Worm (Caenorhabditis elegans) whole organism, young adult: ENCODE data around the gene oac-10.

Experiments
- B0019.2 ChIP-seq: fragments of 200-800 bp; sonication (Bioruptor generic); conservative IDR thresholded peaks from 2 replicates; pipeline ENCODE4 v1.3.6; 2022; ENCODE audit warnings: missing genetic modification reagents, missing genetic modification characterization, missing compliant biosample characterization
- B0035.1 ChIP-seq: sonication (generic microtip); optimal IDR thresholded peaks from 2 replicates; lab custom pipeline; 2016; ENCODE audit warnings: missing genetic modification characterization, mild to moderate bottlenecking, missing compliant biosample characterization, missing genotype, missing genetic modification reagents
- B0336.3 ChIP-seq: fragments of 200-800 bp; sonication (Bioruptor generic); IDR thresholded peaks from 2 replicates; pipeline ENCODE4 v1.3.6; 2022; ENCODE audit warnings: missing genetic modification characterization, missing compliant biosample characterization
- D2030.7 ChIP-seq: fragments of 200-800 bp; sonication (Bioruptor generic); IDR thresholded peaks from 2 replicates; pipeline ENCODE4 v1.3.6; 2022; ENCODE audit warnings: missing genetic modification reagents, missing genetic modification characterization, missing compliant biosample characterization
- F23B12.7 ChIP-seq: sonication (generic microtip); optimal IDR thresholded peaks from 2 replicates; lab custom pipeline; 2017; ENCODE audit warnings: missing genetic modification characterization, mild to moderate bottlenecking, missing compliant biosample characterization, antibody characterized with exemption, moderate library complexity; ENCODE audit not compliant: insufficient read depth
- F33H1.4 ChIP-seq: fragments of 200-800 bp; sonication (Bioruptor generic); IDR thresholded peaks from 2 replicates; pipeline ENCODE4 v1.3.6; 2022; ENCODE audit warnings: missing genetic modification reagents, missing genetic modification characterization, missing compliant biosample characterization
- F52B5.7 ChIP-seq: sonication (generic microtip); optimal IDR thresholded peaks from 2 replicates; lab custom pipeline; 2016; ENCODE audit warnings: mild to moderate bottlenecking, missing genetic modification characterization, missing compliant biosample characterization
- F57C9.4 ChIP-seq: sonication (generic microtip); optimal IDR thresholded peaks from 2 replicates; lab custom pipeline; 2017; ENCODE audit warnings: mild to moderate bottlenecking, missing genetic modification characterization, missing compliant biosample characterization
- K12H6.12 ChIP-seq: fragments of 200-800 bp; sonication (Bioruptor generic); optimal IDR thresholded peaks from 2 replicates; lab custom pipeline; 2018; ENCODE audit warnings: mild to moderate bottlenecking, missing genetic modification characterization, missing compliant biosample characterization
- ZK185.1 ChIP-seq: sonication (generic microtip); optimal IDR thresholded peaks from 2 replicates; lab custom pipeline; 2016; ENCODE audit warnings: mild to moderate bottlenecking, missing genetic modification characterization, missing compliant biosample characterization; ENCODE audit not compliant: poor library complexity, severe bottlenecking
- atf-7 ChIP-seq: sonication (generic microtip); optimal IDR thresholded peaks from 2 replicates; lab custom pipeline; 2017; ENCODE audit warnings: mild to moderate bottlenecking, missing genetic modification characterization, missing compliant biosample characterization
- cebp-2 ChIP-seq: fragments of 200-800 bp; sonication (Bioruptor generic); IDR thresholded peaks from 2 replicates; pipeline ENCODE4 v1.3.6; 2022; ENCODE audit warnings: missing genetic modification characterization, missing compliant biosample characterization
- dox-1 ChIP-seq: fragments of 200-800 bp; sonication (Bioruptor generic); IDR thresholded peaks from 2 replicates; pipeline ENCODE4 v1.3.6; 2022; ENCODE audit warnings: missing genetic modification reagents, missing genetic modification characterization, missing compliant biosample characterization
- dpl-1 ChIP-seq: fragments of 150-350 bp; optimal IDR thresholded peaks from 2 replicates; lab custom pipeline; 2014; ENCODE audit warnings: missing biosample characterization, missing genetic modification reagents, missing genetic modification characterization
- egrh-3 ChIP-seq: fragments of 200-800 bp; sonication (Bioruptor generic); IDR thresholded peaks from 2 replicates; pipeline ENCODE4 v1.3.6; 2022; ENCODE audit warnings: missing genetic modification reagents, missing genetic modification characterization, missing compliant biosample characterization
- ets-4 ChIP-seq: fragments of 200-800 bp; sonication (Bioruptor generic); optimal IDR thresholded peaks from 2 replicates; lab custom pipeline; 2018; ENCODE audit warnings: mild to moderate bottlenecking, missing genetic modification characterization, missing compliant biosample characterization
- gei-17 ChIP-seq: fragments of 200-800 bp; sonication (Bioruptor generic); optimal IDR thresholded peaks from 2 replicates; lab custom pipeline; 2018; ENCODE audit warnings: mild to moderate bottlenecking, missing genetic modification characterization, missing compliant biosample characterization
- hmg-1.2 ChIP-seq: fragments of 200-800 bp; sonication (Bioruptor generic); IDR thresholded peaks from 2 replicates; pipeline ENCODE4 v1.3.6; 2022; ENCODE audit warnings: missing genetic modification reagents, missing genetic modification characterization, missing compliant biosample characterization
- hsf-1 ChIP-seq: fragments of 200-800 bp; sonication (Bioruptor generic); IDR thresholded peaks from 2 replicates; pipeline ENCODE4 v1.3.6; 2022; ENCODE audit warnings: missing genetic modification reagents, missing genetic modification characterization, missing compliant biosample characterization
- lin-26 ChIP-seq: fragments of 200-800 bp; sonication (Bioruptor generic); IDR thresholded peaks from 2 replicates; pipeline ENCODE4 v1.3.6; 2022; ENCODE audit warnings: missing genetic modification reagents, missing genetic modification characterization, missing compliant biosample characterization
- madf-3 ChIP-seq: fragments of 200-800 bp; sonication (Bioruptor generic); IDR thresholded peaks from 2 replicates; pipeline ENCODE4 v1.3.6; 2022; ENCODE audit warnings: missing genetic modification reagents, missing genetic modification characterization, missing compliant biosample characterization
- madf-8 ChIP-seq: fragments of 200-800 bp; sonication (Bioruptor generic); conservative IDR thresholded peaks from 2 replicates; pipeline ENCODE4 v1.3.6; 2022; ENCODE audit warnings: missing genetic modification reagents, missing genetic modification characterization, missing compliant biosample characterization
- nhr-179 ChIP-seq: sonication (generic microtip); optimal IDR thresholded peaks from 2 replicates; lab custom pipeline; 2016; ENCODE audit warnings: mild to moderate bottlenecking, missing genetic modification characterization, missing compliant biosample characterization
- pbrm-1 ChIP-seq: fragments of 200-800 bp; sonication (Bioruptor generic); IDR thresholded peaks from 2 replicates; pipeline ENCODE4 v1.3.6; 2022; ENCODE audit warnings: missing genetic modification reagents, missing genetic modification characterization, missing compliant biosample characterization
- pha-4 ChIP-seq: fragments of 150-350 bp; sonication (generic microtip); optimal IDR thresholded peaks from 2 replicates; lab custom pipeline; 2014; ENCODE audit warnings: missing biosample characterization, missing genetic modification reagents, missing genetic modification characterization
- rcor-1 ChIP-seq: fragments of 200-800 bp; sonication (Bioruptor generic); IDR thresholded peaks from 2 replicates; pipeline ENCODE4 v1.3.6; 2022; ENCODE audit warnings: missing genetic modification reagents, missing genetic modification characterization, missing compliant biosample characterization
- sdz-38 ChIP-seq: sonication (generic microtip); optimal IDR thresholded peaks from 2 replicates; lab custom pipeline; 2016; ENCODE audit warnings: missing genotype, missing genetic modification characterization, missing compliant biosample characterization
- somi-1 ChIP-seq: fragments of 200-800 bp; sonication (Bioruptor generic); optimal IDR thresholded peaks from 2 replicates; lab custom pipeline; 2018; ENCODE audit warnings: mild to moderate bottlenecking, missing genetic modification characterization, missing compliant biosample characterization
- tlf-1 ChIP-seq: fragments of 200-800 bp; sonication (Bioruptor generic); optimal IDR thresholded peaks from 2 replicates; lab custom pipeline; 2018; ENCODE audit warnings: mild to moderate bottlenecking, missing genetic modification characterization, missing compliant biosample characterization
- zim-3 ChIP-seq: sonication (generic microtip); optimal IDR thresholded peaks from 2 replicates; lab custom pipeline; 2017; ENCODE audit warnings: mild to moderate bottlenecking, missing genetic modification characterization, moderate library complexity, missing compliant biosample characterization
- ztf-26 ChIP-seq: sonication (generic microtip); optimal IDR thresholded peaks from 2 replicates; lab custom pipeline; 2017; ENCODE audit warnings: missing genetic modification characterization, missing compliant biosample characterization

oac-10 gene

DNA sequence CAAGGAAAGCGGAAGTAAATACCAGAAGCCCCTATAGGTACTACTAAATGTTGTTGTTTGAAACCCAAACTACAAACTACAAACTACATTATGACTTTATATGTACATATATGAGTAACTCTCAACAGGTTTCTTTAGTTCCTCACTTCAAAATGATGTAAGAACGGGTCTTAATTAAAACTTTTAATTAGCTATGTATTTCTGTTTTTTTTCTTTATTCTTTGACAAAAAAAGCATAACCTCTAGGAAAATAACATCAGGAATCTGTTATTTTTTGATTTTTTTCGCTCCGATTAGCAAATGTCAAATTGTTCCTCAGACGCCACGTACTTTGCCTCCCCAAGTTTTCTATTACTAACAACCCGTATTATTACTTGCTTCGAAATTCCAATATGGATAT, 8.6 kb downstream of the oac-10 start, which contains the start of gene srh-250 (continued):
- TF ChIP-seq ZK185.1 (tag; lab: Kevin White, UChicago) (no peak), F57C9.4 (tag; lab: Kevin White, UChicago) (no peak)

ce11 chrII:3879945-3880344, 10.2 kb downstream of the oac-10 start, which contains the start of gene nhr-166:
nhr-166 (plus strand) TSS chrII:3880245.
- TF ChIP-seq pha-4 (no peak), lin-26 (GFP tag; lab: Robert Waterston, UW) (no peak)

- no peak for TF ChIP-seq cebp-2 (GFP tag; lab: Robert Waterston, UW)
- TF ChIP-seq B0336.3 = no peak
- no peak for TF ChIP-seq madf-8 (GFP tag; lab: Robert Waterston, UW)
- no peak for TF ChIP-seq atf-7 (tag; lab: Kevin White, UChicago)
- TF ChIP-seq nhr-179 (tag; lab: Kevin White, UChicago) = no peak
- no peak for TF ChIP-seq F23B12.7 (tag; lab: Kevin White, UChicago)
- TF ChIP-seq F57C9.4 (tag; lab: Kevin White, UChicago) = no peak
- no peak for TF ChIP-seq hsf-1 (GFP tag; lab: Robert Waterston, UW)
- TF ChIP-seq egrh-3 (GFP tag; lab: Robert Waterston, UW) = no peak
- no peak for TF ChIP-seq F52B5.7 (tag; lab: Kevin White, UChicago)
- TF ChIP-seq, all 124 proteins: peak for 0
Measured at ce11 chrII:3891124-3891523, 21.4 kb downstream of the oac-10 start, which contains the start of gene F53C3.8. F53C3.8 (plus strand) TSS chrII:3891424.

- no peak for TF ChIP-seq dpl-1
Measured at ce11 chrII:3893911-3894310, 24.2 kb downstream of the oac-10 start.

DNA sequence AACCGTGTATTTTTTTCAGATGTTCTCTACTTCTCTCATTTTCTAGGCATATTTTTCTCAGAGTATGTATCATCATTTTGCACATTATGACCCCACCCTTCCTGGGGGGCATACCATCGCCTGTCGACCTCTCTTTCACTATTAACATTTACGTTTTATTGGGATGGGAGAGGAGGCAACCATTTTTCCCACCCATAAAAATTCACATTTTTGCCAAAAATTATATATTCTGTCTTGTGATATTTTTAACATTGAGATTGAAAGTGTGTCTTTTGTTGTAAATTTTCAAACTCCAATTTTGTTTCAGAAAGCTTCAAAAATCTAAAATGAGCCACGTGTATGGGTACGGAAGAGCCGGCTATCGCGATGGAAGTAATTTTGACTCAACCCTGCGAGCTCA, 25.1 kb downstream of the oac-10 start, which contains the start of gene F53C3.7:
TSS of gene F53C3.7 (plus strand) at position 301 of the 400 bp plus-strand sequence.
- TF ChIP-seq gei-17 (no peak), somi-1 (GFP tag; lab: Kevin White, UChicago) (no peak), ztf-26 (tag; lab: Kevin White, UChicago) (no peak), D2030.7 (GFP tag; lab: Robert Waterston, UW) (no peak), dpl-1 (no peak), tlf-1 (GFP tag; lab: Kevin White, UChicago) (no peak), ets-4 (no peak), rcor-1 (GFP tag; lab: Robert Waterston, UW) (no peak), madf-3 (GFP tag; lab: Robert Waterston, UW) (no peak), zim-3 (tag; lab: Kevin White, UChicago) (no peak), dox-1 (GFP tag; lab: Robert Waterston, UW) (no peak), pha-4 (no peak), pbrm-1 (no peak), sdz-38 (tag; lab: Kevin White, UChicago) (no peak), F23B12.7 (tag; lab: Kevin White, UChicago) (no peak), F52B5.7 (tag; lab: Kevin White, UChicago) (no peak), K12H6.12 (no peak), B0035.1 (no peak)
- TF ChIP-seq, all 124 proteins: peak for 0

DNA sequence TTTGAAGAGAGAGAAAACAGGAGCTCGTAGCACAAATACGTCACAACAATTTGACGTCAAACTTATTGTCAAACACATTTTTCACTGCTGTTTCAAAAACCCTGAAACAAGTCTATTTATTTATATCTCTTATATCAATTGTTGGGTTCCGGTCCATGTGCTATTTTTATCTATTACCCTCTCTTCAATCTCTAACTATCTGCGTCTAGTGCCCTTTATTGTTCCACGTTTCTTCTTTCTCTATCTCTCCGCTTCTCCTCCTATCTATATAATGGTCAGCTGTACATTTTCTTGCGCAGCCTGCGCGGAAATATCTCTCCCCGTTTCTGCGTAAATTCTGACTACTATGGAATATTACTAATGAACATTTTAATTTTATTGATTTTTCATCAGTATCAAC, 27.2 kb downstream of the oac-10 start:
- no peak for TF ChIP-seq B0019.2 (GFP tag; lab: Robert Waterston, UW)
- no peak for TF ChIP-seq F33H1.4
- TF ChIP-seq hmg-1.2 (GFP tag; lab: Robert Waterston, UW) = peak; percentile 88
